Fruit fly (Drosophila melanogaster): ENCODE measurements around the gene CG33784.

CG33784 gene

dm6 chr3R:10100498-10101196 lies 32.9 kb downstream of the CG33784 start:
- TF ChIP-seq CG4496 (GFP tag; IDR thresholded peaks at IDR 0.05) (peak; percentile 52; the same call in 1 of the 3 replicates), Pif1A (GFP tag; optimal IDR thresholded peaks at IDR 0.05) (no peak)

- peak; percentile 60; the same call in 1 of the 2 replicates for TF ChIP-seq CG32121 (GFP tag; IDR thresholded peaks at IDR 0.05)
- no peak for TF ChIP-seq Pif1B (GFP tag; optimal IDR thresholded peaks at IDR 0.05)
These were observed 39.1 kb downstream of the CG33784 start for dm6 chr3R:10106796-10107195.

- TF ChIP-seq CG13204 (GFP tag; optimal IDR thresholded peaks at IDR 0.05) (no peak), gl (tag; optimal IDR thresholded peaks at IDR 0.05) (no peak), CG8159 (tag; optimal IDR thresholded peaks at IDR 0.05) (no peak), CG10348 (GFP tag; IDR thresholded peaks at IDR 0.05) (no peak), CG8301 (tag; optimal IDR thresholded peaks at IDR 0.05) (no peak), EcR (GFP tag; optimal IDR thresholded peaks at IDR 0.05) (peak; percentile 9), CG4496 (GFP tag; IDR thresholded peaks at IDR 0.05) (0 out of 3 replicates have a peak, but pooled peaks have one; percentile 42), CG15710 (tag; optimal IDR thresholded peaks at IDR 0.05) (no peak)
These were observed 40.7 kb downstream of the CG33784 start for dm6 chr3R:10108289-10108928.

- TF ChIP-seq EcR (GFP tag; optimal IDR thresholded peaks at IDR 0.05) (peak; percentile 94), D1 (tag; optimal IDR thresholded peaks at IDR 0.05) (no peak), Pif1B (GFP tag; optimal IDR thresholded peaks at IDR 0.05) (peak; percentile 23), Ets98B (GFP tag; IDR thresholded peaks at IDR 0.05) (peak; percentile 49; the same call in 1 of the 2 replicates), fd96Ca (GFP tag; IDR thresholded peaks at IDR 0.05) (peak; percentile 52; the same call in 1 of the 3 replicates)
These were observed 41.6 kb downstream of the CG33784 start for dm6 chr3R:10109212-10109880.

dm6 chr3R:10109938-10110337 lies 42.2 kb downstream of the CG33784 start, which contains the start of gene Fmr1:
Gene Fmr1, minus strand, starts transcription at chr3R:10110121.
- peak; percentile 18 for TF ChIP-seq CG15710 (tag; optimal IDR thresholded peaks at IDR 0.05)
- TF ChIP-seq CG17806 (tag; optimal IDR thresholded peaks at IDR 0.05): peak; percentile 14
- TF ChIP-seq CG32121 (GFP tag; IDR thresholded peaks at IDR 0.05): no peak
- peak; percentile 25 for TF ChIP-seq CG9948 (tag; optimal IDR thresholded peaks at IDR 0.05)

- no peak for TF ChIP-seq CG32121 (GFP tag; IDR thresholded peaks at IDR 0.05)
- no peak for TF ChIP-seq Snoo (tag; optimal IDR thresholded peaks at IDR 0.05)
- TF ChIP-seq Pif1B (GFP tag; optimal IDR thresholded peaks at IDR 0.05): no peak
- TF ChIP-seq CG14655 (GFP tag; optimal IDR thresholded peaks at IDR 0.05): no peak
- TF ChIP-seq CG8159 (tag; optimal IDR thresholded peaks at IDR 0.05): no peak
- no peak for TF ChIP-seq CG34367 (tag; optimal IDR thresholded peaks at IDR 0.05)
- TF ChIP-seq fd96Ca (GFP tag; IDR thresholded peaks at IDR 0.05): no peak
These were observed 43.6 kb downstream of the CG33784 start for dm6 chr3R:10111150-10111814.

dm6 chr3R:10111815-10112185 lies 44.1 kb downstream of the CG33784 start:
- TF ChIP-seq Pif1A (GFP tag; optimal IDR thresholded peaks at IDR 0.05) (no peak), CG10348 (GFP tag; IDR thresholded peaks at IDR 0.05) (no peak), CG8159 (tag; optimal IDR thresholded peaks at IDR 0.05) (peak; percentile 44), CG12605 (GFP tag; IDR thresholded peaks at IDR 0.05) (no peak; the same call in 1 of the 2 replicates), CG4496 (GFP tag; IDR thresholded peaks at IDR 0.05) (peak; percentile 38; the same call in 1 of the 3 replicates), CG13204 (GFP tag; optimal IDR thresholded peaks at IDR 0.05) (no peak), gl (tag; optimal IDR thresholded peaks at IDR 0.05) (no peak), Pif1B (GFP tag; optimal IDR thresholded peaks at IDR 0.05) (no peak), CG9948 (tag; optimal IDR thresholded peaks at IDR 0.05) (peak; percentile 11), D1 (tag; optimal IDR thresholded peaks at IDR 0.05) (peak; percentile 36), CG17806 (tag; optimal IDR thresholded peaks at IDR 0.05) (no peak), Snoo (tag; optimal IDR thresholded peaks at IDR 0.05) (peak; percentile 11), Ets98B (GFP tag; IDR thresholded peaks at IDR 0.05) (no peak; the same call in 1 of the 2 replicates), fd96Ca (GFP tag; IDR thresholded peaks at IDR 0.05) (no peak; the same call in 2 of the 3 replicates), CG34367 (tag; optimal IDR thresholded peaks at IDR 0.05) (no peak), CG15710 (tag; optimal IDR thresholded peaks at IDR 0.05) (peak; percentile 12), rn (GFP tag; IDR thresholded peaks at IDR 0.05) (no peak), CG32121 (GFP tag; IDR thresholded peaks at IDR 0.05) (peak; percentile 30; the same call in 1 of the 2 replicates), EcR (GFP tag; optimal IDR thresholded peaks at IDR 0.05) (no peak), CG8301 (tag; optimal IDR thresholded peaks at IDR 0.05) (peak; percentile 56), CG14655 (GFP tag; optimal IDR thresholded peaks at IDR 0.05) (peak; percentile 60)

Measured in whole organism, pupa.